Fruit fly (Drosophila melanogaster) whole organism, embryonic: ENCODE measurements around the gene Etfb.

ENCODE experiments used
- Ada2b ChIP-seq: fragments of 200-800 bp; sonication (Bioruptor generic); IDR thresholded peaks from 2 replicates; pipeline ENCODE4 v1.3.6; 2022; ENCODE audit warnings: missing biosample characterization, missing genetic modification characterization
- Bteb2 ChIP-seq: fragments of 200-800 bp; sonication (Bioruptor generic); optimal IDR thresholded peaks from 2 replicates; lab custom pipeline; 2016; ENCODE audit warnings: missing biosample characterization, missing genetic modification characterization
- CG10543 ChIP-seq: fragments of 200-800 bp; sonication (Bioruptor generic); optimal IDR thresholded peaks from 3 replicates; lab custom pipeline; 2017; ENCODE audit warnings: missing biosample characterization, mild to moderate bottlenecking, missing genetic modification characterization, moderate library complexity
- CG11560 ChIP-seq: fragments of 200-800 bp; sonication (Bioruptor generic); IDR thresholded peaks from 3 replicates; pipeline ENCODE4 v1.3.6; 2022; ENCODE audit warnings: missing biosample characterization, missing genetic modification characterization
- CG15479 ChIP-seq: fragments of 200-800 bp; sonication (Bioruptor generic); optimal IDR thresholded peaks from 3 replicates; lab custom pipeline; 2019; ENCODE audit warnings: missing biosample characterization, mild to moderate bottlenecking, missing genetic modification characterization, moderate library complexity
- CG18476 ChIP-seq: fragments of 200-800 bp; sonication (Bioruptor generic); optimal IDR thresholded peaks from 2 replicates; lab custom pipeline; 2016; ENCODE audit warnings: missing biosample characterization, mild to moderate bottlenecking, missing genetic modification characterization
- CG2889 ChIP-seq: fragments of 200-800 bp; sonication (Bioruptor generic); IDR thresholded peaks from 3 replicates; pipeline ENCODE4 v1.3.6; 2022; ENCODE audit warnings: missing biosample characterization, missing genetic modification characterization
- CG3995 ChIP-seq: fragments of 200-800 bp; sonication (Bioruptor generic); optimal IDR thresholded peaks from 3 replicates; lab custom pipeline; 2016; ENCODE audit warnings: missing biosample characterization, missing genetic modification characterization
- CG42726 ChIP-seq: fragments of 200-800 bp; sonication (Bioruptor generic); IDR thresholded peaks from 2 replicates; pipeline ENCODE4 v1.3.6; 2022; ENCODE audit warnings: missing biosample characterization, missing genetic modification characterization; ENCODE audit not compliant: partially characterized antibody
- CG5953 ChIP-seq: fragments of 200-800 bp; sonication (Bioruptor generic); IDR thresholded peaks from 2 replicates; pipeline ENCODE4 v1.3.6; 2022; ENCODE audit warnings: missing biosample characterization, missing genetic modification characterization
- CG7357 ChIP-seq: fragments of 200-800 bp; sonication (Bioruptor generic); IDR thresholded peaks from 3 replicates; pipeline ENCODE4 v1.3.6; 2022; ENCODE audit warnings: missing biosample characterization, missing genetic modification characterization
- CG7556 ChIP-seq: fragments of 200-800 bp; sonication (Bioruptor generic); optimal IDR thresholded peaks from 2 replicates; lab custom pipeline; 2017; ENCODE audit warnings: missing biosample characterization, mild to moderate bottlenecking, missing genetic modification characterization
- CG7963 ChIP-seq: fragments of 200-800 bp; sonication (Bioruptor generic); IDR thresholded peaks from 3 replicates; pipeline ENCODE4 v1.3.6; 2022; ENCODE audit warnings: missing biosample characterization, missing genetic modification characterization; ENCODE audit not compliant: partially characterized antibody
- CG8924 ChIP-seq: fragments of 200-800 bp; optimal IDR thresholded peaks from 3 replicates; lab custom pipeline; 2019; ENCODE audit warnings: missing biosample characterization, mild to moderate bottlenecking, missing genetic modification characterization, moderate library complexity
- CG9932 ChIP-seq: fragments of 200-800 bp; sonication (Bioruptor generic); IDR thresholded peaks from 2 replicates; pipeline ENCODE4 v1.3.6; 2022; ENCODE audit warnings: missing biosample characterization, missing genetic modification characterization
- Hr78 ChIP-seq, 2 experiments: fragments of 200-800 bp in 1 of 2; fragments of >200 bp in 1 of 2; sonication (Bioruptor generic) in 1 of 2; optimal IDR thresholded peaks; 2 replicates each; lab custom pipeline; 2017 to 2019; ENCODE audit warnings: missing biosample characterization in 2 of 2, missing genetic modification characterization in 2 of 2, mild to moderate bottlenecking in 1 of 2, moderate library complexity in 1 of 2
- Jarid2 ChIP-seq: fragments of 200-800 bp; sonication (Bioruptor generic); optimal IDR thresholded peaks from 3 replicates; lab custom pipeline; 2017; ENCODE audit warnings: mild to moderate bottlenecking, missing biosample characterization, missing genetic modification reagents, missing genetic modification characterization
- Oli ChIP-seq: fragments of 200-800 bp; sonication (Bioruptor generic); optimal IDR thresholded peaks from 2 replicates; lab custom pipeline; 2018; ENCODE audit warnings: missing biosample characterization, mild to moderate bottlenecking, missing genetic modification characterization, moderate library complexity
- Sox102F ChIP-seq: fragments of 200-800 bp; sonication (Bioruptor generic); optimal IDR thresholded peaks from 2 replicates; lab custom pipeline; 2018; ENCODE audit warnings: missing biosample characterization, mild to moderate bottlenecking, missing genetic modification characterization, moderate library complexity
- Sry-β ChIP-seq: fragments of 200-800 bp; sonication (Bioruptor generic); optimal IDR thresholded peaks from 2 replicates; lab custom pipeline; 2018; ENCODE audit warnings: missing biosample characterization, mild to moderate bottlenecking, missing genetic modification characterization, moderate library complexity
- Sry-δ ChIP-seq: fragments of 200-800 bp; sonication (Bioruptor generic); optimal IDR thresholded peaks from 2 replicates; lab custom pipeline; 2016; ENCODE audit warnings: missing biosample characterization, missing genetic modification characterization
- Ssrp ChIP-seq: fragments of 200-800 bp; sonication (Bioruptor generic); optimal IDR thresholded peaks from 2 replicates; lab custom pipeline; 2018; ENCODE audit warnings: missing biosample characterization, mild to moderate bottlenecking, missing genetic modification characterization, moderate library complexity
- ato ChIP-seq: fragments of 200-800 bp; sonication (Bioruptor generic); IDR thresholded peaks from 2 replicates; pipeline ENCODE4 v1.3.6; 2022; ENCODE audit warnings: missing biosample characterization, missing genetic modification characterization; ENCODE audit not compliant: partially characterized antibody
- bigmax ChIP-seq: fragments of 200-800 bp; sonication (Bioruptor generic); optimal IDR thresholded peaks from 2 replicates; lab custom pipeline; 2018; ENCODE audit warnings: missing biosample characterization, mild to moderate bottlenecking, missing genetic modification characterization
- br ChIP-seq: fragments of >200 bp; optimal IDR thresholded peaks from 2 replicates; lab custom pipeline; 2017
- crol ChIP-seq: fragments of 200-800 bp; sonication (Bioruptor generic); IDR thresholded peaks from 2 replicates; pipeline ENCODE4 v1.3.6; 2022; ENCODE audit warnings: missing biosample characterization, missing genetic modification characterization
- cwo ChIP-seq: fragments of 200-800 bp; sonication (Bioruptor generic); optimal IDR thresholded peaks from 3 replicates; lab custom pipeline; 2017; ENCODE audit warnings: missing biosample characterization, missing genetic modification characterization, mild to moderate bottlenecking, moderate library complexity, missing genetic modification reagents
- dm ChIP-seq: fragments of 200-800 bp; sonication (Bioruptor generic); optimal IDR thresholded peaks from 3 replicates; lab custom pipeline; 2016; ENCODE audit warnings: missing biosample characterization, missing genetic modification characterization
- dpn ChIP-seq, 2 experiments: fragments of 200-800 bp; sonication (Bioruptor generic); optimal IDR thresholded peaks; 3 replicates each; lab custom pipeline; 2016; ENCODE audit warnings: missing biosample characterization in 2 of 2, missing genetic modification characterization in 2 of 2
- ewg ChIP-seq: fragments of 200-800 bp; sonication (Bioruptor generic); optimal IDR thresholded peaks from 3 replicates; lab custom pipeline; 2017; ENCODE audit warnings: mild to moderate bottlenecking, missing biosample characterization, missing genetic modification reagents, missing genetic modification characterization
- fu2 ChIP-seq: fragments of 200-800 bp; sonication (Bioruptor generic); optimal IDR thresholded peaks from 2 replicates; lab custom pipeline; 2016; ENCODE audit warnings: missing biosample characterization, missing genetic modification characterization
- gt ChIP-seq: fragments of 200-800 bp; sonication (Bioruptor generic); IDR thresholded peaks from 2 replicates; pipeline ENCODE4 v1.3.6; 2022; ENCODE audit warnings: missing biosample characterization, missing genetic modification characterization
- hbn ChIP-seq: fragments of 200-800 bp; sonication (Bioruptor generic); IDR thresholded peaks from 2 replicates; pipeline ENCODE4 v1.3.6; 2022; ENCODE audit warnings: missing biosample characterization, missing genetic modification characterization; ENCODE audit not compliant: partially characterized antibody
- inv ChIP-seq: fragments of 200-800 bp; sonication (Bioruptor generic); IDR thresholded peaks from 2 replicates; pipeline ENCODE4 v1.3.6; 2022; ENCODE audit warnings: missing biosample characterization, missing genetic modification characterization; ENCODE audit not compliant: partially characterized antibody
- klu ChIP-seq: fragments of 200-800 bp; sonication (Bioruptor generic); IDR thresholded peaks from 2 replicates; pipeline ENCODE4 v1.3.6; 2022; ENCODE audit warnings: missing biosample characterization, missing genetic modification characterization
- lmd ChIP-seq: fragments of 200-800 bp; sonication (Bioruptor generic); IDR thresholded peaks from 2 replicates; pipeline ENCODE4 v1.3.6; 2022; ENCODE audit warnings: missing biosample characterization, missing genetic modification characterization
- lola ChIP-seq, 3 experiments: fragments of >200 bp in 2 of 3; fragments of 200-800 bp in 1 of 3; sonication (Bioruptor generic) in 1 of 3; optimal IDR thresholded peaks; 2 replicates each; lab custom pipeline; 2017 to 2019; ENCODE audit warnings: missing biosample characterization in 3 of 3, missing genetic modification characterization in 3 of 3, mild to moderate bottlenecking in 1 of 3, moderate library complexity in 1 of 3
- luna ChIP-seq: fragments of 200-800 bp; sonication (Bioruptor generic); optimal IDR thresholded peaks from 2 replicates; lab custom pipeline; 2016; ENCODE audit warnings: missing biosample characterization, missing genetic modification characterization
- otp ChIP-seq: fragments of 200-800 bp; sonication (Bioruptor generic); IDR thresholded peaks from 3 replicates; pipeline ENCODE4, ENCODE4 v1.3.6; 2022; ENCODE audit warnings: missing biosample characterization, missing genetic modification characterization
- pan ChIP-seq, 4 experiments: fragments of >200 bp in 3 of 4; fragments of 200-800 bp in 1 of 4; sonication (Bioruptor generic) in 1 of 4; optimal IDR thresholded peaks in 3 of 4; IDR thresholded peaks in 1 of 4; 2 replicates each; pipeline versions ENCODE4 v1.3.6 to Lab custom; 2017 to 2022; ENCODE audit warnings: missing biosample characterization in 2 of 4, missing genetic modification characterization in 2 of 4, mixed read lengths in 1 of 4
- pb ChIP-seq: fragments of 200-800 bp; sonication (Bioruptor generic); optimal IDR thresholded peaks from 3 replicates; lab custom pipeline; 2016; ENCODE audit warnings: missing biosample characterization, missing genetic modification characterization
- prd ChIP-seq, 3 experiments: fragments of >200 bp in 2 of 3; fragments of 200-800 bp in 1 of 3; sonication (Bioruptor generic) in 1 of 3; optimal IDR thresholded peaks in 2 of 3; IDR thresholded peaks in 1 of 3; 2 replicates in 2 of 3; 3 replicates in 1 of 3; pipeline versions ENCODE4 v1.3.6 to Lab custom; 2017 to 2022; ENCODE audit warnings: missing biosample characterization in 1 of 3, missing genetic modification characterization in 1 of 3
- psq ChIP-seq: fragments of 200-800 bp; sonication (Bioruptor generic); optimal IDR thresholded peaks from 2 replicates; lab custom pipeline; 2017; ENCODE audit warnings: missing biosample characterization, missing genetic modification characterization
- rib ChIP-seq: fragments of 200-800 bp; sonication (Bioruptor generic); IDR thresholded peaks from 2 replicates; pipeline ENCODE4 v1.3.6; 2022; ENCODE audit warnings: missing biosample characterization, missing genetic modification characterization
- salm ChIP-seq: fragments of 200-800 bp; sonication (Bioruptor generic); optimal IDR thresholded peaks from 2 replicates; lab custom pipeline; 2018; ENCODE audit warnings: missing biosample characterization, mild to moderate bottlenecking, missing genetic modification characterization
- sna ChIP-seq: fragments of 200-800 bp; sonication (Bioruptor generic); IDR thresholded peaks from 2 replicates; pipeline ENCODE4 v1.3.6; 2022; ENCODE audit warnings: missing biosample characterization, missing genetic modification characterization; ENCODE audit not compliant: partially characterized antibody
- tio ChIP-seq: fragments of 200-800 bp; sonication (Bioruptor generic); optimal IDR thresholded peaks from 2 replicates; lab custom pipeline; 2017; ENCODE audit warnings: missing biosample characterization, missing genetic modification characterization, inconsistent platforms
- wor ChIP-seq: fragments of 200-800 bp; sonication (Bioruptor generic); IDR thresholded peaks from 2 replicates; pipeline ENCODE4 v1.3.6; 2022; ENCODE audit warnings: missing biosample characterization, missing genetic modification characterization
- yki ChIP-seq: fragments of >200 bp; optimal IDR thresholded peaks from 3 replicates; lab custom pipeline; 2018

Etfb gene

dm6 chr3R:29773833-29774324 lies 28.9 kb downstream of the Etfb start (continued):
- no peak for TF ChIP-seq ato (GFP tag; lab: Robert Waterston, UW)
- peak; percentile 2 for TF ChIP-seq Sry-δ (GFP tag; lab: Kevin White, UChicago)
- TF ChIP-seq ewg (GFP tag; lab: Kevin White, UChicago) = peak; percentile 33
- TF ChIP-seq Ada2b (GFP tag; lab: Robert Waterston, UW) = peak; percentile 72
- TF ChIP-seq CG18476 (GFP tag; lab: Kevin White, UChicago) = peak; percentile 59
- TF ChIP-seq rib (GFP tag; lab: Robert Waterston, UW) = peak; percentile 56
- peak; percentile 85 for TF ChIP-seq fu2
- TF ChIP-seq klu (GFP tag; lab: Robert Waterston, UW) = peak; percentile 74
- TF ChIP-seq CG8924 (tag; lab: Kevin White, UChicago) = peak; percentile 52
- peak; percentile 32 for TF ChIP-seq CG3995 (GFP tag; lab: Kevin White, UChicago)
- TF ChIP-seq CG9932 (GFP tag; lab: Robert Waterston, UW) = peak; percentile 72
- TF ChIP-seq hbn (GFP tag; lab: Robert Waterston, UW) = no peak
- TF ChIP-seq Sry-β (GFP tag; lab: Kevin White, UChicago) = no peak
- TF ChIP-seq lola (GFP tag; optimal IDR thresholded peaks at IDR 0.05; lab: Kevin White, UChicago) = peak in 1 of 3 experiments; percentile 50
- no peak for TF ChIP-seq pan (optimal IDR thresholded peaks at IDR 0.05; lab: Kevin White, UChicago)
- peak in 1 of 2 experiments; percentile 52 for TF ChIP-seq pan (GFP tag; optimal IDR thresholded peaks at IDR 0.05 in 1 of 2, IDR thresholded peaks at IDR 0.05 in 1 of 2)
- no peak for TF ChIP-seq Hr78 (GFP tag; optimal IDR thresholded peaks at IDR 0.05; lab: Kevin White, UChicago)
- TF ChIP-seq sna (GFP tag; lab: Robert Waterston, UW) = no peak
- TF ChIP-seq br (lab: Kevin White, UChicago) = no peak
- TF ChIP-seq CG15479 (GFP tag; lab: Kevin White, UChicago) = no peak
- TF ChIP-seq tio (GFP tag; lab: Kevin White, UChicago) = peak; percentile 67
- no peak for TF ChIP-seq CG5953 (GFP tag; lab: Robert Waterston, UW)
- no peak for TF ChIP-seq prd (optimal IDR thresholded peaks at IDR 0.05; lab: Kevin White, UChicago)
- TF ChIP-seq prd (GFP tag; IDR thresholded peaks at IDR 0.05; lab: Robert Waterston, UW) = peak; percentile 80
- TF ChIP-seq CG2889 (GFP tag; lab: Robert Waterston, UW) = peak; percentile 37; the same call in 1 of the 3 replicates
- TF ChIP-seq inv (GFP tag; lab: Robert Waterston, UW) = no peak
- TF ChIP-seq Oli = peak; percentile 76
- TF ChIP-seq CG7963 = no peak
- TF ChIP-seq CG11560 = peak; percentile 73
- no peak for TF ChIP-seq yki (lab: Kevin White, UChicago)
- TF ChIP-seq cwo (GFP tag; lab: Kevin White, UChicago) = peak; percentile 76
- TF ChIP-seq luna = peak; percentile 41
- peak; percentile 73 for TF ChIP-seq Ssrp
- TF ChIP-seq salm = no peak
- TF ChIP-seq CG10543 = peak; percentile 69
- peak; percentile 41 for TF ChIP-seq Bteb2 (GFP tag; lab: Kevin White, UChicago)
- peak; percentile 66; the same call in 2 of the 3 replicates for TF ChIP-seq CG7357 (GFP tag; lab: Robert Waterston, UW)
- TF ChIP-seq gt = no peak
- no peak for TF ChIP-seq CG42726
- TF ChIP-seq lmd (GFP tag; lab: Robert Waterston, UW) = peak; percentile 87
- no peak for TF ChIP-seq psq (GFP tag; lab: Kevin White, UChicago)
- no peak for TF ChIP-seq bigmax (GFP tag; lab: Kevin White, UChicago)
- peak; percentile 78 for TF ChIP-seq pb
- no peak for TF ChIP-seq crol (GFP tag; lab: Robert Waterston, UW)
- TF ChIP-seq dpn (GFP tag; optimal IDR thresholded peaks at IDR 0.05; lab: Kevin White, UChicago) = peak; percentile 76 to 88
- peak; percentile 33 for TF ChIP-seq dm (GFP tag; lab: Kevin White, UChicago)
- peak; percentile 68; the same call in 1 of the 2 replicates for TF ChIP-seq wor (GFP tag; lab: Robert Waterston, UW)
- 0 out of 3 replicates have a peak, but pooled peaks have one; percentile 30 for TF ChIP-seq otp (GFP tag; lab: Robert Waterston, UW)
- TF ChIP-seq Sox102F (GFP tag; lab: Kevin White, UChicago) = peak; percentile 77
- peak; percentile 56 for TF ChIP-seq CG7556
- peak; percentile 45 for TF ChIP-seq Jarid2
